Worm (Caenorhabditis elegans) whole organism, young adult: ENCODE data around the gene col-171.

ENCODE experiments used
- Y53F4B.3 ChIP-seq: fragments of 200-800 bp; sonication (Bioruptor generic); IDR thresholded peaks from 2 replicates; pipeline ENCODE4 v1.3.6; 2022; ENCODE audit warnings: missing genetic modification reagents, missing genetic modification characterization, missing compliant biosample characterization
- Y67H2A.10 ChIP-seq: fragments of 200-800 bp; sonication (Bioruptor generic); conservative IDR thresholded peaks from 2 replicates; pipeline ENCODE4 v1.3.6; 2022; ENCODE audit warnings: missing genetic modification reagents, missing genetic modification characterization, missing compliant biosample characterization
- ZK185.1 ChIP-seq: sonication (generic microtip); optimal IDR thresholded peaks from 2 replicates; lab custom pipeline; 2016; ENCODE audit warnings: mild to moderate bottlenecking, missing genetic modification characterization, missing compliant biosample characterization; ENCODE audit not compliant: poor library complexity, severe bottlenecking
- hlh-26 ChIP-seq: fragments of 200-800 bp; sonication (Bioruptor generic); conservative IDR thresholded peaks from 2 replicates; pipeline ENCODE4 v1.3.6; 2022; ENCODE audit warnings: missing genetic modification reagents, missing genetic modification characterization, missing compliant biosample characterization
- lag-1 ChIP-seq: fragments of 200-800 bp; sonication (Bioruptor generic); IDR thresholded peaks from 2 replicates; pipeline ENCODE4 v1.3.6; 2022; ENCODE audit warnings: missing genetic modification reagents, missing genetic modification characterization, missing compliant biosample characterization
- nhr-27 ChIP-seq: fragments of 200-800 bp; sonication (Bioruptor generic); optimal IDR thresholded peaks from 2 replicates; lab custom pipeline; 2018; ENCODE audit warnings: mild to moderate bottlenecking, missing genetic modification characterization, moderate library complexity, missing compliant biosample characterization
- xnd-1 ChIP-seq: sonication (generic microtip); optimal IDR thresholded peaks from 2 replicates; lab custom pipeline; 2016; ENCODE audit warnings: missing genotype, missing genetic modification reagents, missing genetic modification characterization, missing compliant biosample characterization

DNA sequence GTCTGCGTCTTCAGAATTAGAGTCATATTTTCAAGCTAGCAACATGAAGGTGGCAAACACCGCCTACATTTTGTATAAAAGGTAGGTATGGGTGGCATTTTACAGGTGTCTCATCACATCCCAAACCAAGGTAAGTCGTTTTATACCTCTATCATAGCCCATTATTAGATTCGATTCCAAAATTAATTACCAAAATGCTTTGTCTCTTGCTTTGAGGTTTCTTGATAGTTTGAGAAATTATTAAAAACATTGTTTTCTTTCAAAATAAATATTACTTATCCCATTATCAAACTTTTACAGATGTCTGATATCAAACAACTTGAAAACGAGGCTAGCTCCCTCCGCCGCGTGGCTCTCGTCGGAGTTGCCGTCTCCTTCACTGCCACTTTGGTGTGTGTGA, 8.0 kb upstream of the col-171 start, which contains the start of gene col-168:
- TF ChIP-seq Y67H2A.10 = no peak
- TF ChIP-seq lag-1 (GFP tag; lab: Robert Waterston, UW) = no peak
- TF ChIP-seq hlh-26 (GFP tag; lab: Robert Waterston, UW) = no peak
- no peak for TF ChIP-seq Y53F4B.3
- TF ChIP-seq xnd-1 (tag; lab: Kevin White, UChicago) = no peak
- no peak for TF ChIP-seq ZK185.1 (tag; lab: Kevin White, UChicago)
- no peak for TF ChIP-seq nhr-27
